Worm (Caenorhabditis elegans): Measurements from ENCODE around the gene Y82E9BR.6.
"Not testable (repeated sequence)": the region's sequence is repeated elsewhere in the genome, so short reads cannot be mapped to it uniquely, and the experiment has no call there.

Y82E9BR.6 gene

DNA sequence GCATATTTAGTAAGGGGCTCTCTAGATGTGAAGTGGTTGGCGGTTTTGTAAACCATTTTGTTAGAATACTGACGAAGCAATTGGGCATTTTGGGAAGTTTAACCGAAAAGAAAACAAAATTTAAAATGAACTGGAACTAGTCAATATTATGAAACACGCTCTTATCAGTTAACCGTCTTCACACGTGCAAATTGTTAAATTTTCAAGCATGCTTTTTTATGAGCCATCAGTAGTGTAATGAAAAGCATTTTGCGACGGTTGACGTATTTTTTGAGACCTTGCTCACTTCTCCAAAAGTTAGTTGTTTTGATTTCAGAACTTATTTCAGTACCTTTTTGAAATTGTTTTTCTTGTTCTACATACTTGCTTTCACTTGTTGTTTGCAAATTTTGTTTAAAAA is 31.7 kb upstream of the Y82E9BR.6 start, which contains the start of gene fbxa-25 (continued):
- TF ChIP-seq daf-16 (GFP tag; optimal IDR thresholded peaks at IDR 0.05) = no peak
- TF ChIP-seq daf-16 (tag; optimal IDR thresholded peaks at IDR 0.05) = peak; percentile 29

- TF ChIP-seq unc-62 (GFP tag; optimal IDR thresholded peaks at IDR 0.05 in 1 of 2) (no peak), unc-62 (tag; optimal IDR thresholded peaks at IDR 0.05) (no peak), lsy-2 (tag; optimal IDR thresholded peaks at IDR 0.05) (no peak), Y5F2A.4 (GFP tag; optimal IDR thresholded peaks at IDR 0.05) (no peak), T26A8.4 (GFP tag; IDR thresholded peaks at IDR 0.05) (no peak), pha-4 (GFP tag; IDR thresholded peaks at IDR 0.05) (no peak), pha-4 (tag; optimal IDR thresholded peaks at IDR 0.05) (no peak), ama-1 (optimal IDR thresholded peaks at IDR 0.05) (no peak), fkh-10 (GFP tag; optimal IDR thresholded peaks at IDR 0.05) (no peak), saeg-2 (GFP tag; IDR thresholded peaks at IDR 0.05) (no peak), nhr-77 (tag; optimal IDR thresholded peaks at IDR 0.05) (no peak), nhr-237 (tag; optimal IDR thresholded peaks at IDR 0.05) (no peak), F49E8.2 (tag; optimal IDR thresholded peaks at IDR 0.05; ENCODE audit: borderline replicate concordance) (no peak), nhr-11 (tag; optimal IDR thresholded peaks at IDR 0.05) (no peak), ceh-62 (tag; optimal IDR thresholded peaks at IDR 0.05) (no peak), ceh-82 (tag; optimal IDR thresholded peaks at IDR 0.05) (no peak), vab-7 (GFP tag; IDR thresholded peaks at IDR 0.05) (no peak), lin-29 (GFP tag; IDR thresholded peaks at IDR 0.05) (no peak), dmd-8 (GFP tag; IDR thresholded peaks at IDR 0.05) (no peak), D1046.2 (GFP tag; IDR thresholded peaks at IDR 0.05) (no peak), php-3 (GFP tag; IDR thresholded peaks at IDR 0.05) (no peak), daf-16 (GFP tag; optimal IDR thresholded peaks at IDR 0.05) (no peak), daf-16 (tag; optimal IDR thresholded peaks at IDR 0.05) (no peak)
Observed at ce11 chrIII:1350745-1351144, 30.3 kb upstream of the Y82E9BR.6 start, which contains the start of gene Y82E9BL.3. Gene Y82E9BL.3 (minus strand): TSS chrIII:1350845.

- TF ChIP-seq nhr-41 (GFP tag; IDR thresholded peaks at IDR 0.05) (no peak), lim-7 (GFP tag; IDR thresholded peaks at IDR 0.05) (0 out of 2 replicates have a peak, but pooled peaks have one; percentile 59)
Observed at ce11 chrIII:1354523-1354922, 26.5 kb upstream of the Y82E9BR.6 start.

DNA sequence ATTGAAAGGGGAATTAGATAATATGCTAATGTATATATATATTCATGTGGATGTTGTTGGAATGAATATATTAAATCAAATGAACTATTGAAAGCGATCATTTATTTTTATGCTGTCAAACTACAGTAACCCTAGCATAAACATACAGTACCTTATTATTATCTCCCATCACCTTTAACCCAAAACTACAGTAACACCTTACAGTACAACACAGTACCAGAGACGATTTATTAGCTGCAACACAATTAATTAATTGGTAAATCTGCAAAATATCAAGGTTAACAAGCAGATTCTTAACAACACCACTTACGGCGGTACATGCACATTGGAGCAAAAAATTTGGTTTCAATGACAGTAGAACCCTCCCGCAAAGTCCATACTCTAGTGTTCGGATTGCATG is 25.7 kb upstream of the Y82E9BR.6 start, which contains the start of gene Y82E9BL.1:
TSS of gene Y82E9BL.1 (minus strand) at position 101 of the 400 bp plus-strand sequence.
- TF ChIP-seq F26F4.8 (GFP tag; conservative IDR thresholded peaks at IDR 0.05) = no peak
- no peak for TF ChIP-seq nhr-28 (tag; optimal IDR thresholded peaks at IDR 0.05)
- TF ChIP-seq unc-130 (GFP tag; optimal IDR thresholded peaks at IDR 0.05) = no peak
- TF ChIP-seq nhr-41 (GFP tag; IDR thresholded peaks at IDR 0.05) = no peak
- TF ChIP-seq ZK337.2 (GFP tag; IDR thresholded peaks at IDR 0.05) = no peak

DNA sequence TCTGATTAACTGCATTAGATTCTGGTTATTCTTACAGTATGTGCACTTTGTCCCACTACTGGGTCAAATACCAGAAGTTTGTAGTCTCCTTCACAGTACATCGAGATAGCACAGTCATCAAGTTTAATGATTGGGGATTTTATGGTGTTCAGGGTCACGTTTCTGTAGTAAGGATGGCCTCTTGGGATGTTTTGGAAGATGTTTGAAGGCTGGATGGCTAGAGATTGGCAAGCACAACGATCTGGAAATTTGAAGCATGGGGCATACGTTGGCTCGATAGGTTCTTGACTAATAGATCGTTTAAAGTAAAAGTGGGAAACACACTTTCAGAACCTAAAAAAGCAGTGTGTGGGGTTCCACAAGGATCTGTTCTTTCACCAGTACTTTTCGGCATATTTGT is 23.1 kb upstream of the Y82E9BR.6 start, which contains the start of gene Y82E9BR.8:
TSS of gene Y82E9BR.8 (minus strand) at position 101 of the 400 bp plus-strand sequence.
- TF ChIP-seq ceh-28, ZK546.5, nhr-10 (tag; optimal IDR thresholded peaks at IDR 0.05): not testable (repeated sequence)

DNA sequence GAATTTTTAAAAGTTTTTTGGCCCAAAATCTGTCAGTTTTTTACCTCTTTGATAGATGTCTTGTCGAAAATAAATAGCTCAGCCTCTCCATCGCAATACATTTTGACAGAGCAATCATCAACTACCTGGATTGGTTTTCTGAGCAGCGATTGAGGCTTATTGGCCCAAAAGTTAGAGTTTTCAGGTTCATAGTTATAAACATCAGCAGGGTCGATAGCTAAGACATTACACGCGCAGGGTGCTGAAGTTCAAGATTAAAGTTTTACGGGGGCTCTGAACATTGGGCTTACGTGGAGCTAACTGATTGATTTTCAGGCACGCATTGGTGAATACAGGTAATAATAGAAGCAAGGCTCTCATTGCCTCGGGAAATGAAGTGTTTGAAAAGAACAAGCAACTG is 21.4 kb upstream of the Y82E9BR.6 start, which contains the start of gene Y82E9BR.9:
TSS of gene Y82E9BR.9 (minus strand) at position 101 of the 400 bp plus-strand sequence.
- TF ChIP-seq nhr-10 (tag; optimal IDR thresholded peaks at IDR 0.05) (no peak), ceh-32 (tag; optimal IDR thresholded peaks at IDR 0.05; ENCODE audit: poor library complexity) (no peak), lin-39 (tag; optimal IDR thresholded peaks at IDR 0.05) (no peak), Y48G9A.11 (GFP tag; IDR thresholded peaks at IDR 0.05) (no peak), dmd-9 (GFP tag; IDR thresholded peaks at IDR 0.05) (no peak), lim-7 (GFP tag; IDR thresholded peaks at IDR 0.05) (no peak), daf-16 (GFP tag; optimal IDR thresholded peaks at IDR 0.05) (no peak), daf-16 (tag; optimal IDR thresholded peaks at IDR 0.05) (no peak), tra-1 (GFP tag; IDR thresholded peaks at IDR 0.05) (no peak), nhr-28 (tag; optimal IDR thresholded peaks at IDR 0.05) (no peak)
